Worm (Caenorhabditis elegans): ENCODE results near the gene amdh-1.

DNA sequence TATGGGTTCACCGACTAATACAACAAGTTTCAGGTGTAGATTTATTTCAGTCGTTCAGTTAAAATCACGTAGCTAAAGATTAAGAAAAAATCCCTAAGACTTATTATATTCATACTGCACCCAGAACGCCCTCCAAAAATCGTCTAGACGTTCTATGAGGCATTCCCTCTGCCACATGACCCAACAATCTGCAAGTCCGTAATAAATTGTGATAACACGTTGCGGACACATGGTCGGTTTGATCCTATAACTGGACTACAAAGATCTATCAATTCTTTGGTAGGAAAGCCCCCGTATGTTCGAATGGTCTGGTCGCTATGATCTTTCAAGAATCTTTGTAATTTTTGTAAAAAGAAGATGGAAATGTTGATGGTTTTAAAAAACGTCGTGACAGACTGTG is 35.7 kb upstream of the amdh-1 start:
- TF ChIP-seq ceh-16 (tag; optimal IDR thresholded peaks at IDR 0.05) (no peak), daf-12 (tag; optimal IDR thresholded peaks at IDR 0.05) (no peak), R02D3.7 (tag; optimal IDR thresholded peaks at IDR 0.05) (no peak), tbx-2 (tag; optimal IDR thresholded peaks at IDR 0.05) (no peak), zag-1 (tag; optimal IDR thresholded peaks at IDR 0.05) (no peak), nhr-77 (tag; optimal IDR thresholded peaks at IDR 0.05) (no peak), sea-2 (GFP tag; optimal IDR thresholded peaks at IDR 0.05) (no peak), mdl-1 (tag; optimal IDR thresholded peaks at IDR 0.05) (peak; percentile 14)
